Fruit fly (Drosophila melanogaster) whole organism, embryonic: ENCODE results near the gene CG34295.
A peak's percentile ranks its signal among the peaks of the same experiment; 100 is the strongest.
"Not testable (repeated sequence)": the region's sequence is repeated elsewhere in the genome, so short reads cannot be mapped to it uniquely, and the experiment has no call there.

ENCODE experiments used
- Adf1 ChIP-seq: fragments of 200-800 bp; sonication (Bioruptor generic); IDR thresholded peaks from 2 replicates; pipeline ENCODE4 v1.3.6; 2022; ENCODE audit warnings: missing biosample characterization, missing genetic modification characterization
- C15 ChIP-seq: fragments of 200-800 bp; sonication (Bioruptor generic); IDR thresholded peaks from 3 replicates; pipeline ENCODE4 v1.3.6; 2022; ENCODE audit warnings: missing biosample characterization, missing genetic modification characterization
- CG10274 ChIP-seq: fragments of 200-800 bp; sonication (Bioruptor generic); optimal IDR thresholded peaks from 3 replicates; lab custom pipeline; 2017; ENCODE audit warnings: missing biosample characterization, mild to moderate bottlenecking, missing genetic modification characterization
- CG10462 ChIP-seq: fragments of 200-800 bp; sonication (Bioruptor generic); optimal IDR thresholded peaks from 2 replicates; lab custom pipeline; 2016; ENCODE audit warnings: missing biosample characterization, missing genetic modification characterization
- CG11398 ChIP-seq: fragments of 200-800 bp; sonication (Bioruptor generic); optimal IDR thresholded peaks from 2 replicates; lab custom pipeline; 2016; ENCODE audit warnings: missing biosample characterization, missing genetic modification characterization
- CG12236 ChIP-seq: fragments of 200-800 bp; sonication (Bioruptor generic); optimal IDR thresholded peaks from 2 replicates; lab custom pipeline; 2016; ENCODE audit warnings: missing biosample characterization, missing genetic modification characterization
- CG12391 ChIP-seq: fragments of 200-800 bp; sonication (Bioruptor generic); optimal IDR thresholded peaks from 3 replicates; lab custom pipeline; 2018; ENCODE audit warnings: missing biosample characterization, mild to moderate bottlenecking, missing genetic modification characterization, moderate library complexity
- CG14860 ChIP-seq: fragments of 200-800 bp; sonication (Bioruptor generic); IDR thresholded peaks from 3 replicates; pipeline ENCODE4 v1.3.6; 2022; ENCODE audit warnings: missing biosample characterization, missing genetic modification characterization; ENCODE audit not compliant: partially characterized antibody
- CG14965 ChIP-seq: fragments of 200-800 bp; sonication (Bioruptor generic); optimal IDR thresholded peaks from 2 replicates; lab custom pipeline; 2016; ENCODE audit warnings: missing biosample characterization, missing genetic modification characterization, borderline replicate concordance
- CG16863 ChIP-seq: fragments of 200-800 bp; sonication (Bioruptor generic); optimal IDR thresholded peaks from 3 replicates; lab custom pipeline; 2016; ENCODE audit warnings: missing biosample characterization, missing genetic modification characterization
- CG2875 ChIP-seq: fragments of 200-800 bp; sonication (Bioruptor generic); optimal IDR thresholded peaks from 2 replicates; lab custom pipeline; 2017; ENCODE audit warnings: missing biosample characterization, mild to moderate bottlenecking, missing genetic modification characterization, missing genetic modification reagents
- CG6175 ChIP-seq: fragments of 200-800 bp; sonication (Bioruptor generic); IDR thresholded peaks from 3 replicates; pipeline ENCODE4 v1.3.6; 2022; ENCODE audit warnings: missing biosample characterization, missing genetic modification characterization
- CkIIα-i1 ChIP-seq: fragments of 200-800 bp; sonication (Bioruptor generic); IDR thresholded peaks from 2 replicates; pipeline ENCODE4 v1.3.6; 2022; ENCODE audit warnings: missing biosample characterization, missing genetic modification characterization
- Dek ChIP-seq: fragments of 200-800 bp; sonication (Bioruptor generic); optimal IDR thresholded peaks from 3 replicates; lab custom pipeline; 2019; ENCODE audit warnings: missing biosample characterization, mild to moderate bottlenecking, missing genetic modification characterization, moderate library complexity
- Doc2 ChIP-seq: fragments of 200-800 bp; sonication (Bioruptor generic); IDR thresholded peaks from 2 replicates; pipeline ENCODE4 v1.3.6; 2022; ENCODE audit warnings: missing biosample characterization, missing genetic modification characterization
- Ets65A ChIP-seq: fragments of 200-800 bp; sonication (Bioruptor generic); peaks from one replicate; lab custom pipeline; 2016; ENCODE audit warnings: missing biosample characterization, missing genetic modification characterization
- Fer1 ChIP-seq: fragments of 200-800 bp; sonication (Bioruptor generic); optimal IDR thresholded peaks from 2 replicates; lab custom pipeline; 2017; ENCODE audit warnings: missing biosample characterization, mild to moderate bottlenecking, missing genetic modification characterization
- Fer3 ChIP-seq: fragments of 200-800 bp; sonication (Bioruptor generic); optimal IDR thresholded peaks from 2 replicates; lab custom pipeline; 2018; ENCODE audit warnings: missing biosample characterization, mild to moderate bottlenecking, missing genetic modification characterization, moderate library complexity
- GATAe ChIP-seq: fragments of 200-800 bp; sonication (Bioruptor generic); conservative IDR thresholded peaks from 2 replicates; pipeline ENCODE4 v1.3.6; 2022; ENCODE audit warnings: missing biosample characterization, missing genetic modification characterization
- Hsf ChIP-seq: fragments of 200-800 bp; sonication (Bioruptor generic); optimal IDR thresholded peaks from 3 replicates; lab custom pipeline; 2016; ENCODE audit warnings: missing biosample characterization, missing genetic modification characterization
- Mad ChIP-seq: fragments of 200-800 bp; sonication (Bioruptor generic); optimal IDR thresholded peaks from 2 replicates; lab custom pipeline; 2016; ENCODE audit warnings: missing biosample characterization, missing genetic modification characterization
- Mes4 ChIP-seq: fragments of 200-800 bp; sonication (Bioruptor generic); optimal IDR thresholded peaks from 2 replicates; lab custom pipeline; 2016; ENCODE audit warnings: missing biosample characterization, missing genetic modification characterization
- ac ChIP-seq: fragments of 200-800 bp; sonication (Bioruptor generic); optimal IDR thresholded peaks from 3 replicates; lab custom pipeline; 2017; ENCODE audit warnings: missing biosample characterization, mild to moderate bottlenecking, missing genetic modification characterization
- ash1 ChIP-seq: fragments of 200-800 bp; sonication (Bioruptor generic); optimal IDR thresholded peaks from 2 replicates; lab custom pipeline; 2018; ENCODE audit warnings: missing biosample characterization, mild to moderate bottlenecking, missing genetic modification characterization
- bbx ChIP-seq: fragments of 200-800 bp; sonication (Bioruptor generic); IDR thresholded peaks from 2 replicates; pipeline ENCODE4 v1.3.6; 2022; ENCODE audit warnings: missing biosample characterization, missing genetic modification characterization; ENCODE audit not compliant: partially characterized antibody
- chinmo ChIP-seq: fragments of 200-800 bp; sonication (Bioruptor generic); IDR thresholded peaks from 4 replicates; pipeline ENCODE4 v1.3.6; 2022; ENCODE audit warnings: missing biosample characterization, missing genetic modification characterization; ENCODE audit not compliant: partially characterized antibody
- crc ChIP-seq: fragments of 200-800 bp; sonication (Bioruptor generic); optimal IDR thresholded peaks from 2 replicates; lab custom pipeline; 2016; ENCODE audit warnings: missing biosample characterization, missing genetic modification characterization
- dati ChIP-seq: fragments of 200-800 bp; sonication (Bioruptor generic); IDR thresholded peaks from 2 replicates; pipeline ENCODE4 v1.3.6; 2022; ENCODE audit warnings: missing biosample characterization, missing genetic modification characterization
- dpn ChIP-seq, 2 experiments: fragments of 200-800 bp; sonication (Bioruptor generic); optimal IDR thresholded peaks; 3 replicates each; lab custom pipeline; 2016; ENCODE audit warnings: missing biosample characterization in 2 of 2, missing genetic modification characterization in 2 of 2
- h ChIP-seq: fragments of >200 bp; optimal IDR thresholded peaks from 2 replicates; lab custom pipeline; 2017
- lab ChIP-seq: fragments of 200-800 bp; sonication (Bioruptor generic); optimal IDR thresholded peaks from 3 replicates; lab custom pipeline; 2017; ENCODE audit warnings: missing biosample characterization, missing genetic modification characterization, mild to moderate bottlenecking, moderate library complexity, missing genetic modification reagents

The CG34295 gene

dm6 chr3R:28789317-28789716, at the start of gene CG34295:
CG34295 (plus strand) TSS chr3R:28789617.
- TF ChIP-seq C15 (GFP tag; lab: Robert Waterston, UW): no peak
- TF ChIP-seq crc (GFP tag; lab: Kevin White, UChicago): no peak

- TF ChIP-seq Adf1 (GFP tag; lab: Robert Waterston, UW) (peak; percentile 39; the same call in 1 of the 2 replicates), Ets65A (GFP tag; lab: Kevin White, UChicago) (peak; percentile 23), GATAe (GFP tag; lab: Robert Waterston, UW) (no peak), CG12391 (tag; lab: Kevin White, UChicago) (no peak), CG14965 (GFP tag; lab: Kevin White, UChicago) (no peak)
- TF ChIP-seq, all 482 proteins: peak for 2
These were observed 44.7 kb upstream of the CG34295 start, which contains the start of gene AstA-R2 for dm6 chr3R:28744682-28745081. AstA-R2 (minus strand) TSS chr3R:28744782.

DNA sequence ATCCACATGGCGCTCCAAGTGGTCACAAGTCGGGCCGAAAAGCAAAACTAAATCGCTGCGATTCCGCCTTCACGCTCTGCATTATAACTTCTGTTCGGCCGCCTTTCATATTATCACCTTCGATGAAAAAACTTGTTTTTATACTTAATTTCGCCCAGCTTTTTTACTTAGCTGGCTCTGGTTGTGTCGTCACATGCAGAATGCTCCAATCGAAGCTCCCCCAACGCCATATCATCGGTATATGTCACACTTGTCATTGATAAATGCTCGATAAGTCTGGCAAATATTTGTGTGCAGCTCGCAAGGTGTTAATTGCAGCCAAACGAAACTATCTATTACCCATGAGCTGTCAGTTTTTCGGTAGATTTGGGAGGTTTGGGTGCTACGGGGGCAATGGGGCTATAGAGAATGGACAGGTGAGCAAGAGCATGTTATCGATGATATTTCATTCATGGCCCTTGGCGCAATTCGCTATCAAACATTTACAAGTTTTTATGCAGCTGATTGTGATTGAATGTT, 37.7 kb upstream of the CG34295 start, which contains the start of gene CG10000:
TSS of gene CG10000 (minus strand) at position 51 of the 519 bp plus-strand sequence.
- no peak for TF ChIP-seq dpn (GFP tag; optimal IDR thresholded peaks at IDR 0.05; lab: Kevin White, UChicago)
- TF ChIP-seq lab (GFP tag; lab: Kevin White, UChicago): peak; percentile 79
- TF ChIP-seq CG12391 (tag; lab: Kevin White, UChicago): no peak
- TF ChIP-seq Mad (GFP tag; lab: Kevin White, UChicago): no peak
- 0 out of 4 replicates have a peak, but pooled peaks have one; percentile 48 for TF ChIP-seq chinmo (GFP tag; lab: Robert Waterston, UW)

dm6 chr3R:28756879-28757278, 32.5 kb upstream of the CG34295 start, which contains the start of gene CG9997:
CG9997 (minus strand) TSS chr3R:28756979.
- TF ChIP-seq CG10462 (GFP tag; lab: Kevin White, UChicago): no peak
- TF ChIP-seq Fer1 (GFP tag; lab: Kevin White, UChicago): no peak
- TF ChIP-seq h: no peak
- no peak for TF ChIP-seq Mes4 (GFP tag; lab: Kevin White, UChicago)
- TF ChIP-seq chinmo (GFP tag; lab: Robert Waterston, UW): no peak
- no peak for TF ChIP-seq Dek (tag; lab: Kevin White, UChicago)
- TF ChIP-seq Hsf (GFP tag; lab: Kevin White, UChicago): no peak
- TF ChIP-seq CG11398 (GFP tag; lab: Kevin White, UChicago): no peak
- no peak for TF ChIP-seq CG6175 (GFP tag; lab: Robert Waterston, UW)
- no peak for TF ChIP-seq CG16863 (GFP tag; lab: Kevin White, UChicago)
- no peak for TF ChIP-seq CG14860
- no peak for TF ChIP-seq CG10274 (GFP tag; lab: Kevin White, UChicago)
- no peak for TF ChIP-seq CG12236 (GFP tag; lab: Kevin White, UChicago)
- TF ChIP-seq ash1 (GFP tag; lab: Kevin White, UChicago): no peak
- no peak for TF ChIP-seq Fer3 (tag; lab: Kevin White, UChicago)
- TF ChIP-seq CkIIα-i1 (GFP tag; lab: Robert Waterston, UW): no peak
- TF ChIP-seq ac (GFP tag; lab: Kevin White, UChicago): no peak
- TF ChIP-seq Ets65A (GFP tag; lab: Kevin White, UChicago): no peak
- no peak for TF ChIP-seq Doc2

DNA sequence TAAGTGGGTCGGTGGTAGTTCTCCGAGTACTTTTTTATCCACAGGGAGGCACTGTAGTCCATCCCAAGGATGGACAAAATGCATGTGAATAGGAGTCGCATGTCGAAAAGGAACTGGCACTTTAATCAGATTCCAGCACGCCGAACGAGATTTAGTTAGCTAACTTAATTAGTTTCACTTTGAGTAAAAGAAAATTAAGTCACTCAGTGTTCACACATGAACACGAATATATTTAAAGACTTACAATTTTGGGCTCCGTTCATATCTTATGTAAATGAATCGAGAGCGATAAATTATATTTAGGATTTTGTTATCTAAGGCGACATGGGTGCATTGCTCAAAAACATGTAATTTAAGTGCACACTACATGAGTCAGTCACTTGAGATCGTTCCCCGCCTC, 31.3 kb upstream of the CG34295 start, which contains the start of gene aqrs:
TSS of gene aqrs (minus strand) at position 101 of the 400 bp plus-strand sequence.
- not testable (repeated sequence) for TF ChIP-seq CG2875; bbx (GFP tag; lab: Robert Waterston, UW); dati
- TF ChIP-seq, all 482 proteins: peak for 0; not testable (repeated sequence) for 482
